Worm (Caenorhabditis elegans): ENCODE measurements around the gene kin-34.

kin-34 gene

DNA sequence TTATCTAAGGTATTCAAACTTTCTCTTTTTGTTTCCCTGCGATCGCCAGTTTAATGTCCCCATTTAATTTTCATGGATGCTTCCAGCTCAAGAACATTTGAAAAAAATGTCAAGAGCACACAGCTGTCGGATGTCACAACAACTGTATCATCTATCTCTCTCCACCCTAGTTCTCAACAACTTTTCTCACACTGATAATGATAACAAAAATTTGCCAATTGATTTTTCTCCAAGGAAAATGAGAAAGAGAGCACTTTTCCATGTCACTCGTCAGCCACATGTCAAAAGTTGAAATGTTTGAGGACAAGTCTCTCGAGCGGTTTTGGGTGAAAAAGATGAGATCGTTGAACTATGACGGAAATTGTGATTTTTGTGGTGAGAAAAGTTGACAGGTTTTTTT lies 35.1 kb upstream of the kin-34 start:
- no peak for TF ChIP-seq elt-1 (tag; optimal IDR thresholded peaks at IDR 0.05)
- no peak for TF ChIP-seq fos-1 (tag; optimal IDR thresholded peaks at IDR 0.05)
- TF ChIP-seq lsy-2 (tag; optimal IDR thresholded peaks at IDR 0.05) = peak in 1 of 2 experiments; percentile 27
- TF ChIP-seq ztf-1 (GFP tag; conservative IDR thresholded peaks at IDR 0.05) = no peak
- TF ChIP-seq ZK546.5 (tag; optimal IDR thresholded peaks at IDR 0.05) = no peak
- no peak for TF ChIP-seq nhr-12 (tag; optimal IDR thresholded peaks at IDR 0.05)
- no peak for TF ChIP-seq snpc-4 (tag; optimal IDR thresholded peaks at IDR 0.05)
- no peak for TF ChIP-seq mdl-1 (tag; optimal IDR thresholded peaks at IDR 0.05)
- TF ChIP-seq nhr-77 (tag; optimal IDR thresholded peaks at IDR 0.05) = no peak
- TF ChIP-seq sem-4 (tag; optimal IDR thresholded peaks at IDR 0.05) = no peak
- TF ChIP-seq nhr-129 (tag; optimal IDR thresholded peaks at IDR 0.05) = peak; percentile 53
- peak; percentile 44 for TF ChIP-seq C34F6.9 (tag; optimal IDR thresholded peaks at IDR 0.05)
- peak; percentile 37 for TF ChIP-seq sma-9 (GFP tag; optimal IDR thresholded peaks at IDR 0.05)
- no peak for TF ChIP-seq sma-9 (tag; optimal IDR thresholded peaks at IDR 0.05)
- TF ChIP-seq F13H6.1 (tag; optimal IDR thresholded peaks at IDR 0.05) = peak; percentile 67

ce11 chrV:272837-273236 lies 26.8 kb upstream of the kin-34 start, which contains the start of gene nlp-70:
nlp-70 (minus strand) TSS chrV:272937.
- TF ChIP-seq peb-1 (tag; optimal IDR thresholded peaks at IDR 0.05) = no peak
- no peak for TF ChIP-seq sem-4 (tag; optimal IDR thresholded peaks at IDR 0.05)
- no peak for TF ChIP-seq skn-1 (tag; optimal IDR thresholded peaks at IDR 0.05)
- no peak for TF ChIP-seq ceh-16 (tag; optimal IDR thresholded peaks at IDR 0.05)
- TF ChIP-seq nhr-77 (tag; optimal IDR thresholded peaks at IDR 0.05) = no peak
- TF ChIP-seq crh-2 (tag; optimal IDR thresholded peaks at IDR 0.05) = no peak
- no peak for TF ChIP-seq Y55F3AM.14 (GFP tag; optimal IDR thresholded peaks at IDR 0.05)
- no peak for TF ChIP-seq unc-39 (tag; optimal IDR thresholded peaks at IDR 0.05)
- TF ChIP-seq unc-62 (GFP tag; optimal IDR thresholded peaks at IDR 0.05) = no peak
- TF ChIP-seq F13H6.1 (tag; optimal IDR thresholded peaks at IDR 0.05) = no peak
- no peak for TF ChIP-seq unc-55 (GFP tag; optimal IDR thresholded peaks at IDR 0.05)
- no peak for TF ChIP-seq mdl-1 (tag; optimal IDR thresholded peaks at IDR 0.05)
- no peak for TF ChIP-seq R02D3.7 (tag; optimal IDR thresholded peaks at IDR 0.05)
- no peak for TF ChIP-seq mbf-1 (tag; optimal IDR thresholded peaks at IDR 0.05)
- TF ChIP-seq fos-1 (tag; optimal IDR thresholded peaks at IDR 0.05) = no peak
- TF ChIP-seq lin-13 (GFP tag; optimal IDR thresholded peaks at IDR 0.05) = no peak
- no peak for TF ChIP-seq snpc-4 (tag; optimal IDR thresholded peaks at IDR 0.05)
- TF ChIP-seq ama-1 (optimal IDR thresholded peaks at IDR 0.05) = no peak
- no peak for TF ChIP-seq elt-1 (tag; optimal IDR thresholded peaks at IDR 0.05)

DNA sequence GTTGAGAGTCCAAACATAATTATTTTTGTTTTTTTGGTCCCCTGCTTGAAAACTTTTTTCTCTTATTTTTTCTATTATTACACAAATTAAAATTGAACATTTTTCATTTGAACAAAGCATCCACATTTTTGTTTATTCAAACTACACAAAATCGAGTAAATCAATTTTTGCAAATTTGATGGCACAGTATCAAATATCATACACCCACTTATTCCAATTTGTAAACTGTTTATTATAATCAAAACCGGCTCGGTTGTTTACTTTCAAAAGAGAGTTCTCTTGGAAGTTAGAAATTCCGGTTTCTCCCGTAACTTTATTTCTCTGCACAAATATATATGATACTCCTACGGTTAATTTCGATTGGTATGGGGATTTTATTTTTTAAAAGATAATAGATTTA lies 22.0 kb upstream of the kin-34 start, which contains the start of gene lgc-26:
TSS of gene lgc-26 (plus strand) at position 301 of the 400 bp plus-strand sequence.
- TF ChIP-seq dmd-4 (tag; optimal IDR thresholded peaks at IDR 0.05) (no peak), nhr-12 (tag; optimal IDR thresholded peaks at IDR 0.05) (no peak), nhr-129 (tag; optimal IDR thresholded peaks at IDR 0.05) (no peak), ztf-11 (tag; optimal IDR thresholded peaks at IDR 0.05) (no peak), lin-39 (tag; optimal IDR thresholded peaks at IDR 0.05) (no peak), nhr-25 (tag; optimal IDR thresholded peaks at IDR 0.05) (no peak), gmeb-1 (tag; optimal IDR thresholded peaks at IDR 0.05) (no peak), mbf-1 (tag; optimal IDR thresholded peaks at IDR 0.05) (no peak), ztf-4 (tag; optimal IDR thresholded peaks at IDR 0.05) (no peak), alr-1 (tag; optimal IDR thresholded peaks at IDR 0.05) (no peak), fos-1 (tag; optimal IDR thresholded peaks at IDR 0.05) (no peak), unc-55 (GFP tag; optimal IDR thresholded peaks at IDR 0.05) (no peak)

ce11 chrV:265062-265963 lies 19.3 kb upstream of the kin-34 start:
- peak in 1 of 2 experiments; percentile 52 for TF ChIP-seq mdl-1 (tag; optimal IDR thresholded peaks at IDR 0.05)
- TF ChIP-seq R02D3.7 (tag; optimal IDR thresholded peaks at IDR 0.05) = peak; percentile 51

ce11 chrV:260334-260733 lies 14.3 kb upstream of the kin-34 start:
- TF ChIP-seq snpc-4 (tag; optimal IDR thresholded peaks at IDR 0.05) = no peak
- TF ChIP-seq R02D3.7 (tag; optimal IDR thresholded peaks at IDR 0.05) = no peak
- TF ChIP-seq nhr-11 (tag; optimal IDR thresholded peaks at IDR 0.05) = no peak
- TF ChIP-seq ceh-82 (tag; optimal IDR thresholded peaks at IDR 0.05) = no peak
- TF ChIP-seq gmeb-1 (tag; optimal IDR thresholded peaks at IDR 0.05) = peak; percentile 36

Measured in whole organism, L2 larva.